Fruit fly (Drosophila melanogaster) whole organism, embryonic: ENCODE measurements around the gene CG31344.

ENCODE experiments used
- CG10321 ChIP-seq: fragments of 200-800 bp; sonication (Bioruptor generic); IDR thresholded peaks from 2 replicates; pipeline ENCODE4 v1.3.6; 2022; ENCODE audit warnings: missing biosample characterization, missing genetic modification characterization
- CG10654 ChIP-seq: fragments of 200-800 bp; sonication (Bioruptor generic); optimal IDR thresholded peaks from 2 replicates; lab custom pipeline; 2016; ENCODE audit warnings: missing biosample characterization, missing genetic modification characterization
- CG12104 ChIP-seq: fragments of 200-800 bp; sonication (Bioruptor generic); optimal IDR thresholded peaks from 3 replicates; lab custom pipeline; 2016; ENCODE audit warnings: missing biosample characterization, missing genetic modification characterization
- CG13287 ChIP-seq: fragments of 200-800 bp; sonication (Bioruptor generic); IDR thresholded peaks from 2 replicates; pipeline ENCODE4 v1.3.6; 2022; ENCODE audit warnings: missing biosample characterization, missing genetic modification characterization; ENCODE audit not compliant: partially characterized antibody
- CG13424 ChIP-seq: fragments of 200-800 bp; sonication (Bioruptor generic); optimal IDR thresholded peaks from 2 replicates; lab custom pipeline; 2019; ENCODE audit warnings: missing biosample characterization, mild to moderate bottlenecking, missing genetic modification characterization, moderate library complexity
- CG13775 ChIP-seq: fragments of 200-800 bp; sonication (Bioruptor generic); optimal IDR thresholded peaks from 3 replicates; lab custom pipeline; 2017; ENCODE audit warnings: missing biosample characterization, mild to moderate bottlenecking, missing genetic modification characterization
- CG14441 ChIP-seq: fragments of 200-800 bp; sonication (Bioruptor generic); IDR thresholded peaks from 2 replicates; pipeline ENCODE4 v1.3.6; 2022; ENCODE audit warnings: missing biosample characterization, missing genetic modification characterization
- CG15479 ChIP-seq: fragments of 200-800 bp; sonication (Bioruptor generic); optimal IDR thresholded peaks from 3 replicates; lab custom pipeline; 2019; ENCODE audit warnings: missing biosample characterization, mild to moderate bottlenecking, missing genetic modification characterization, moderate library complexity
- CG1603 ChIP-seq: fragments of 200-800 bp; sonication (Bioruptor generic); optimal IDR thresholded peaks from 2 replicates; lab custom pipeline; 2019; ENCODE audit warnings: missing biosample characterization, mild to moderate bottlenecking, missing genetic modification characterization, moderate library complexity
- CG16779 ChIP-seq: fragments of 200-800 bp; sonication (Bioruptor generic); IDR thresholded peaks from 2 replicates; pipeline ENCODE4 v1.3.6; 2022; ENCODE audit warnings: missing biosample characterization, missing genetic modification characterization
- CG16813 ChIP-seq: fragments of 200-800 bp; sonication (Bioruptor generic); IDR thresholded peaks from 3 replicates; pipeline ENCODE4 v1.3.6; 2022; ENCODE audit warnings: missing biosample characterization, missing genetic modification characterization; ENCODE audit not compliant: partially characterized antibody
- CG17186 ChIP-seq: fragments of 200-800 bp; sonication (Bioruptor generic); optimal IDR thresholded peaks from 3 replicates; lab custom pipeline; 2017; ENCODE audit warnings: missing biosample characterization, missing genetic modification reagents, missing genetic modification characterization
- CG17829 ChIP-seq: fragments of 200-800 bp; optimal IDR thresholded peaks from 2 replicates; lab custom pipeline; 2019; ENCODE audit warnings: missing biosample characterization, mild to moderate bottlenecking, missing genetic modification characterization, moderate library complexity
- CG18619 ChIP-seq: fragments of 200-800 bp; sonication (Bioruptor generic); optimal IDR thresholded peaks from 3 replicates; lab custom pipeline; 2017; ENCODE audit warnings: missing biosample characterization, mild to moderate bottlenecking, missing genetic modification characterization
- CG18764 ChIP-seq: fragments of 200-800 bp; sonication (Bioruptor generic); optimal IDR thresholded peaks from 3 replicates; lab custom pipeline; 2016; ENCODE audit warnings: missing biosample characterization, missing genetic modification characterization
- CG3065 ChIP-seq: fragments of 200-800 bp; sonication (Bioruptor generic); optimal IDR thresholded peaks from 2 replicates; lab custom pipeline; 2016; ENCODE audit warnings: missing biosample characterization, missing genetic modification characterization
- CG33213 ChIP-seq: fragments of 200-800 bp; sonication (Bioruptor generic); optimal IDR thresholded peaks from 3 replicates; lab custom pipeline; 2016; ENCODE audit warnings: missing biosample characterization, missing genetic modification characterization
- CG34422 ChIP-seq: fragments of 200-800 bp; sonication (Bioruptor generic); IDR thresholded peaks from 3 replicates; pipeline ENCODE4 v1.3.6; 2022; ENCODE audit warnings: missing biosample characterization, missing genetic modification characterization
- CG6254 ChIP-seq: fragments of 200-800 bp; sonication (Bioruptor generic); optimal IDR thresholded peaks from 3 replicates; lab custom pipeline; 2017; ENCODE audit warnings: mild to moderate bottlenecking, missing biosample characterization, missing genetic modification reagents, missing genetic modification characterization
- CG6654 ChIP-seq: fragments of 200-800 bp; sonication (Bioruptor generic); optimal IDR thresholded peaks from 2 replicates; lab custom pipeline; 2017; ENCODE audit warnings: missing biosample characterization, mild to moderate bottlenecking, missing genetic modification characterization
- Camta ChIP-seq: fragments of 200-800 bp; sonication (Bioruptor generic); optimal IDR thresholded peaks from 2 replicates; lab custom pipeline; 2016; ENCODE audit warnings: missing biosample characterization, missing genetic modification characterization
- Dip3 ChIP-seq: fragments of 200-800 bp; sonication (Bioruptor generic); optimal IDR thresholded peaks from 3 replicates; lab custom pipeline; 2016; ENCODE audit warnings: missing biosample characterization, missing genetic modification characterization
- Eip74EF ChIP-seq, 2 experiments: fragments of 200-800 bp in 1 of 2; fragments of >200 bp in 1 of 2; sonication (Bioruptor generic) in 1 of 2; optimal IDR thresholded peaks; 2 replicates each; lab custom pipeline; 2017 to 2019; ENCODE audit warnings: missing biosample characterization in 2 of 2, missing genetic modification characterization in 2 of 2, mild to moderate bottlenecking in 1 of 2, moderate library complexity in 1 of 2
- Gug ChIP-seq: fragments of 200-800 bp; sonication (Bioruptor generic); IDR thresholded peaks from 4 replicates; pipeline ENCODE4 v1.3.6; 2022; ENCODE audit warnings: missing biosample characterization, missing genetic modification characterization
- HHEX ChIP-seq: fragments of 200-800 bp; sonication (Bioruptor generic); optimal IDR thresholded peaks from 3 replicates; lab custom pipeline; 2017; ENCODE audit warnings: missing biosample characterization, mild to moderate bottlenecking, missing genetic modification characterization, missing genetic modification reagents
- Hmr ChIP-seq: fragments of 200-800 bp; sonication (Bioruptor generic); optimal IDR thresholded peaks from 3 replicates; lab custom pipeline; 2017; ENCODE audit warnings: mild to moderate bottlenecking, missing biosample characterization, missing genetic modification reagents, missing genetic modification characterization
- Lpt ChIP-seq: fragments of >200 bp; optimal IDR thresholded peaks from 2 replicates; lab custom pipeline; 2018; ENCODE audit warnings: missing biosample characterization, missing genetic modification characterization
- Mrtf ChIP-seq: fragments of 200-800 bp; sonication (Bioruptor generic); IDR thresholded peaks from 3 replicates; pipeline ENCODE4 v1.3.6; 2022; ENCODE audit warnings: missing biosample characterization, missing genetic modification characterization
- NFAT ChIP-seq: fragments of 200-800 bp; sonication (Bioruptor generic); IDR thresholded peaks from 2 replicates; pipeline ENCODE4 v1.3.6; 2022; ENCODE audit warnings: missing biosample characterization, missing genetic modification characterization
- Neu2 ChIP-seq: fragments of 200-800 bp; sonication (Bioruptor generic); optimal IDR thresholded peaks from 3 replicates; lab custom pipeline; 2016; ENCODE audit warnings: missing biosample characterization, missing genetic modification characterization, borderline replicate concordance
- Pdp1 ChIP-seq, 2 experiments: fragments of 200-800 bp; sonication (Bioruptor generic); optimal IDR thresholded peaks; 3 replicates each; lab custom pipeline; 2016; ENCODE audit warnings: missing biosample characterization in 2 of 2, missing genetic modification characterization in 2 of 2, mild to moderate bottlenecking in 1 of 2, moderate library complexity in 1 of 2
- Ravus ChIP-seq: fragments of 200-800 bp; sonication (Bioruptor generic); IDR thresholded peaks from 2 replicates; pipeline ENCODE4 v1.3.6; 2022; ENCODE audit warnings: missing biosample characterization, missing genetic modification characterization
- Xrp1 ChIP-seq: fragments of 200-800 bp; sonication (Bioruptor generic); IDR thresholded peaks from 2 replicates; pipeline ENCODE4 v1.3.6; 2022; ENCODE audit warnings: missing biosample characterization, missing genetic modification characterization
- cad ChIP-seq: fragments of >200 bp; optimal IDR thresholded peaks from 2 replicates; lab custom pipeline; 2017; ENCODE audit warnings: missing biosample characterization, missing genetic modification characterization
- dati ChIP-seq: fragments of 200-800 bp; sonication (Bioruptor generic); IDR thresholded peaks from 2 replicates; pipeline ENCODE4 v1.3.6; 2022; ENCODE audit warnings: missing biosample characterization, missing genetic modification characterization
- dmrt11E ChIP-seq: fragments of 200-800 bp; sonication (Bioruptor generic); optimal IDR thresholded peaks from 3 replicates; lab custom pipeline; 2018; ENCODE audit warnings: missing biosample characterization, mild to moderate bottlenecking, missing genetic modification characterization, moderate library complexity
- fd64A ChIP-seq: fragments of 200-800 bp; sonication (Bioruptor generic); optimal IDR thresholded peaks from 3 replicates; lab custom pipeline; 2018; ENCODE audit warnings: missing biosample characterization, mild to moderate bottlenecking, missing genetic modification characterization
- ftz-f1 ChIP-seq: fragments of 200-800 bp; sonication (Bioruptor generic); optimal IDR thresholded peaks from 2 replicates; lab custom pipeline; 2016; ENCODE audit warnings: missing biosample characterization, missing genetic modification characterization
- gce ChIP-seq: fragments of 200-800 bp; sonication (Bioruptor generic); IDR thresholded peaks from 3 replicates; pipeline ENCODE4 v1.3.6; 2022; ENCODE audit warnings: missing biosample characterization, missing genetic modification characterization
- gcm ChIP-seq: fragments of 200-800 bp; sonication (Bioruptor generic); optimal IDR thresholded peaks from 2 replicates; lab custom pipeline; 2019; ENCODE audit warnings: missing biosample characterization, mild to moderate bottlenecking, missing genetic modification characterization, moderate library complexity
- h ChIP-seq: fragments of >200 bp; optimal IDR thresholded peaks from 2 replicates; lab custom pipeline; 2017
- hb ChIP-seq: fragments of 200-800 bp; sonication (Bioruptor generic); IDR thresholded peaks from 3 replicates; pipeline ENCODE4 v1.3.6; 2022; ENCODE audit warnings: missing biosample characterization, missing genetic modification characterization; ENCODE audit not compliant: partially characterized antibody
- hth ChIP-seq: fragments of >200 bp; optimal IDR thresholded peaks from 2 replicates; lab custom pipeline; 2017; ENCODE audit warnings: inconsistent platforms
- inv ChIP-seq: fragments of 200-800 bp; sonication (Bioruptor generic); IDR thresholded peaks from 2 replicates; pipeline ENCODE4 v1.3.6; 2022; ENCODE audit warnings: missing biosample characterization, missing genetic modification characterization; ENCODE audit not compliant: partially characterized antibody
- nerfin-1 ChIP-seq: fragments of 200-800 bp; sonication (Bioruptor generic); optimal IDR thresholded peaks from 3 replicates; lab custom pipeline; 2019; ENCODE audit warnings: missing biosample characterization, mild to moderate bottlenecking, missing genetic modification characterization, moderate library complexity
- pros ChIP-seq: fragments of 200-800 bp; sonication (Bioruptor generic); optimal IDR thresholded peaks from 3 replicates; lab custom pipeline; 2019; ENCODE audit warnings: missing biosample characterization, mild to moderate bottlenecking, missing genetic modification characterization, moderate library complexity
- pzg ChIP-seq: fragments of 200-800 bp; sonication (Bioruptor generic); optimal IDR thresholded peaks from 3 replicates; lab custom pipeline; 2018; ENCODE audit warnings: missing biosample characterization, mild to moderate bottlenecking, missing genetic modification characterization, moderate library complexity
- sima ChIP-seq: fragments of 200-800 bp; sonication (Bioruptor generic); optimal IDR thresholded peaks from 2 replicates; lab custom pipeline; 2016; ENCODE audit warnings: missing biosample characterization, missing genetic modification characterization
- sug ChIP-seq: fragments of 200-800 bp; optimal IDR thresholded peaks from 2 replicates; lab custom pipeline; 2019; ENCODE audit warnings: missing biosample characterization, mild to moderate bottlenecking, missing genetic modification characterization, moderate library complexity
- toy ChIP-seq: fragments of 200-800 bp; sonication (Bioruptor generic); IDR thresholded peaks from 2 replicates; pipeline ENCODE4 v1.3.6; 2022; ENCODE audit warnings: missing biosample characterization, missing genetic modification characterization

CG31344 gene

DNA sequence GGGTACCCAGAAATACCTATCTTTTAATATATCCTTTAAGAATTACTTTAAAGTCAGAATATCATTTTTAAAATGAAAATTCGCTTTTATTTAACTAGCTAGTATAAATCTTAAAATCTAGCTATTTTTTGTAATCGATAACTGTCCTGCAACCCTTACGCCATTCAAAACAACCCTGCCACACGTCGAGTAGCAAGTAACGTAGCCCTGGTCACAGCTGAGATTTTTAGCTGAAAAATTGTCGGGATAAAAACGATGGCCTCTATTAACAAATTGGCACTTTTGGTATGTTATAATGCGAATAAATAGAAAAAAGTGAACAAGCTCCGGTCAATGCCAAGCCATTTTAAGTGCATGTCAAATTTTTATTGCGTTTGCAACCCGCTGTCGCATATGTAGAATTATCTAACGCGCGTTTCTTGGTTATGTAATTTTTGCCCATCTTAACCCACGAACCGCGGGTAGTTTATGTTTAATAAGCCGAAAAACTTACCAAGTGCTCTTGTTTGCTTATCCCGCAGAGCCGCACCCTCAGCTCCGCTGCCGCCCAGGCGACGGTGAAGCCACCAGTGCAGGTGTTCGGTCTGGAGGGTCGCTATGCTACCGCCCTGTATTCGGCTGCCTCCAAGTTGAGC is 40.4 kb upstream of the CG31344 start, which contains the start of gene ATPsynO (continued):
- TF ChIP-seq Gug (GFP tag; lab: Robert Waterston, UW) (no peak), inv (GFP tag; lab: Robert Waterston, UW) (no peak), CG17829 (tag; lab: Kevin White, UChicago) (peak; percentile 69), Mrtf (GFP tag; lab: Robert Waterston, UW) (no peak), NFAT (GFP tag; lab: Robert Waterston, UW) (no peak), CG16779 (GFP tag; lab: Robert Waterston, UW) (no peak), Dip3 (no peak), dati (no peak), Neu2 (GFP tag; lab: Kevin White, UChicago) (no peak), dmrt11E (tag; lab: Kevin White, UChicago) (peak; percentile 26), CG34422 (peak; percentile 46; the same call in 1 of the 3 replicates), gce (GFP tag; lab: Robert Waterston, UW) (no peak), gcm (GFP tag; lab: Kevin White, UChicago) (peak; percentile 29), CG12104 (GFP tag; lab: Kevin White, UChicago) (no peak), CG13424 (tag; lab: Kevin White, UChicago) (peak; percentile 26), Camta (GFP tag; lab: Kevin White, UChicago) (no peak), nerfin-1 (tag; lab: Kevin White, UChicago) (peak; percentile 17), CG15479 (GFP tag; lab: Kevin White, UChicago) (no peak), CG33213 (GFP tag; lab: Kevin White, UChicago) (peak; percentile 35), HHEX (GFP tag; lab: Kevin White, UChicago) (no peak), sima (no peak), CG17186 (peak; percentile 15), Pdp1 (GFP tag; optimal IDR thresholded peaks at IDR 0.05; lab: Kevin White, UChicago) (peak in 1 of 2 experiments; percentile 99), Eip74EF (GFP tag; optimal IDR thresholded peaks at IDR 0.05; lab: Kevin White, UChicago) (no peak), Ravus (GFP tag; lab: Robert Waterston, UW) (no peak), CG10321 (GFP tag; lab: Robert Waterston, UW) (no peak), CG1603 (tag; lab: Kevin White, UChicago) (peak; percentile 79), CG3065 (GFP tag; lab: Kevin White, UChicago) (no peak), CG6254 (GFP tag; lab: Kevin White, UChicago) (no peak), Hmr (GFP tag; lab: Kevin White, UChicago) (no peak), CG6654 (no peak), Lpt (no peak), CG13287 (peak; percentile 59; the same call in 1 of the 2 replicates), pzg (GFP tag; lab: Kevin White, UChicago) (peak; percentile 87), CG18619 (no peak), hth (lab: Kevin White, UChicago) (no peak), ftz-f1 (GFP tag; lab: Kevin White, UChicago) (peak; percentile 36), toy (GFP tag; lab: Robert Waterston, UW) (no peak), CG13775 (GFP tag; lab: Kevin White, UChicago) (no peak), fd64A (GFP tag; lab: Kevin White, UChicago) (no peak), cad (GFP tag; lab: Kevin White, UChicago) (no peak), Xrp1 (GFP tag; lab: Robert Waterston, UW) (0 out of 2 replicates have a peak, but pooled peaks have one; percentile 14), sug (tag; lab: Kevin White, UChicago) (peak; percentile 64), pros (GFP tag; lab: Kevin White, UChicago) (no peak), CG10654 (no peak), CG14441 (no peak), CG16813 (GFP tag; lab: Robert Waterston, UW) (0 out of 3 replicates have a peak, but pooled peaks have one; percentile 42), CG18764 (GFP tag; lab: Kevin White, UChicago) (no peak), h (lab: Kevin White, UChicago) (no peak), hb (GFP tag; lab: Robert Waterston, UW) (no peak)
